In the genomic region with DNA sequence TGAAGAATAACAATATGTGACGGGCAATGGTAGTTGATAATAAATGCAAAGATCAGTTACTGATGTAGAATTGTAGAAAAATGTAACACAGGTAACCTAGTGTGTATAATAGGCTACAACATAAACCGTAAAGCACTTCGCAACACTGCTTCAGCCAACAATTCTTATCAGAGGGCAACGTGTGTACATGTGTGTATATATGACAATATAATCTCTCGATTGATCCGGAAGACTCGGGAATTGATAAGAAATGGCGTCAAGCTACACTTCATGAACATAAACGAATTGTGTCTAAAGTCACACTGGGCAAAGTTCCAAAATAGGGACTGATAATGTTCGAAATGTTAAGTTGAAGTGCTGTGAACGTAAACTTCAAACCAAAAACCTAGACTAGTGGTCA, we compare ENCODE assay signal across 1 worm cellular context.
A peak's percentile ranks its signal among the peaks of the same experiment; 100 is the strongest.
TF ChIP-seq lines count a peak whose summit lies in the region.

No protein-coding gene starts in this region.

TF ChIP-seq in whole organism, L4 larva, 104 proteins besides CTCF, POLR2A, EP300 and RAD21 (continued from another document):
- TF ChIP-seq daf-16 (GFP tag; optimal IDR thresholded peaks at IDR 0.05; lab: Kevin White, UChicago) (no peak), daf-16 (tag; optimal IDR thresholded peaks at IDR 0.05; lab: Kevin White, UChicago) (peak; percentile 93), unc-39 (tag; optimal IDR thresholded peaks at IDR 0.05; lab: Kevin White, UChicago) (no peak), F44E2.7 (GFP tag; IDR thresholded peaks at IDR 0.05; lab: Robert Waterston, UW) (no peak), nhr-111 (GFP tag; optimal IDR thresholded peaks at IDR 0.05; lab: Kevin White, UChicago) (no peak), nhr-48 (tag; optimal IDR thresholded peaks at IDR 0.05; lab: Kevin White, UChicago) (peak; percentile 9), spr-3 (GFP tag; optimal IDR thresholded peaks at IDR 0.05; lab: Kevin White, UChicago) (no peak), lim-7 (GFP tag; IDR thresholded peaks at IDR 0.05; lab: Robert Waterston, UW) (no peak), lin-13 (GFP tag; optimal IDR thresholded peaks at IDR 0.05; lab: Kevin White, UChicago) (no peak), dve-1 (tag; optimal IDR thresholded peaks at IDR 0.05; lab: Kevin White, UChicago; ENCODE audit: insufficient read depth) (peak; percentile 81), nhr-237 (tag; optimal IDR thresholded peaks at IDR 0.05; lab: Kevin White, UChicago) (no peak), F26F4.8 (GFP tag; conservative IDR thresholded peaks at IDR 0.05; lab: Robert Waterston, UW) (no peak), hlh-11 (tag; optimal IDR thresholded peaks at IDR 0.05; lab: Kevin White, UChicago) (peak; percentile 62), rbr-2 (tag; optimal IDR thresholded peaks at IDR 0.05; lab: Kevin White, UChicago) (no peak), unc-62 (GFP tag; optimal IDR thresholded peaks at IDR 0.05 in 1 of 2; lab: Kevin White, UChicago) (no peak), unc-62 (tag; optimal IDR thresholded peaks at IDR 0.05; lab: Kevin White, UChicago) (no peak), T26A8.4 (GFP tag; IDR thresholded peaks at IDR 0.05; lab: Robert Waterston, UW) (no peak), nhr-6 (tag; optimal IDR thresholded peaks at IDR 0.05; lab: Kevin White, UChicago) (no peak), pha-4 (GFP tag; IDR thresholded peaks at IDR 0.05; lab: Robert Waterston, UW) (no peak; the same call in 1 of the 2 replicates), pha-4 (tag; optimal IDR thresholded peaks at IDR 0.05; lab: Kevin White, UChicago) (no peak), daf-19 (GFP tag; conservative IDR thresholded peaks at IDR 0.05; lab: Robert Waterston, UW) (no peak), ama-1 (optimal IDR thresholded peaks at IDR 0.05; lab: Kevin White, UChicago) (no peak), D1046.2 (GFP tag; IDR thresholded peaks at IDR 0.05; lab: Robert Waterston, UW) (no peak), jun-1 (tag; optimal IDR thresholded peaks at IDR 0.05; lab: Kevin White, UChicago) (no peak), sdz-12 (GFP tag; optimal IDR thresholded peaks at IDR 0.05; lab: Kevin White, UChicago) (no peak), ZK546.5 (tag; optimal IDR thresholded peaks at IDR 0.05; lab: Kevin White, UChicago) (no peak), skn-1 (tag; optimal IDR thresholded peaks at IDR 0.05; lab: Kevin White, UChicago) (no peak), dmd-6 (GFP tag; IDR thresholded peaks at IDR 0.05; lab: Robert Waterston, UW) (peak; percentile 90), nhr-10 (tag; optimal IDR thresholded peaks at IDR 0.05; lab: Kevin White, UChicago) (no peak), pqm-1 (tag; optimal IDR thresholded peaks at IDR 0.05; lab: Kevin White, UChicago) (peak; percentile 85), nhr-11 (tag; optimal IDR thresholded peaks at IDR 0.05; lab: Kevin White, UChicago) (no peak), nhr-42 (GFP tag; IDR thresholded peaks at IDR 0.05; lab: Robert Waterston, UW) (no peak), duxl-1 (tag; optimal IDR thresholded peaks at IDR 0.05; lab: Kevin White, UChicago; ENCODE audit: poor library complexity) (no peak), egl-27 (tag; optimal IDR thresholded peaks at IDR 0.05; lab: Kevin White, UChicago) (no peak), mes-2 (tag; optimal IDR thresholded peaks at IDR 0.05; lab: Kevin White, UChicago; ENCODE audit: poor library complexity, severe bottlenecking) (peak; percentile 16), spr-1 (tag; optimal IDR thresholded peaks at IDR 0.05; lab: Kevin White, UChicago) (no peak), egl-43 (GFP tag; IDR thresholded peaks at IDR 0.05; lab: Robert Waterston, UW) (no peak), ZK337.2 (GFP tag; IDR thresholded peaks at IDR 0.05; lab: Robert Waterston, UW) (no peak), fos-1 (tag; optimal IDR thresholded peaks at IDR 0.05; lab: Kevin White, UChicago) (no peak), F10B5.3 (tag; optimal IDR thresholded peaks at IDR 0.05; lab: Kevin White, UChicago) (no peak), cey-2 (tag; optimal IDR thresholded peaks at IDR 0.05; lab: Kevin White, UChicago; ENCODE audit: borderline replicate concordance, insufficient read depth) (no peak), fkh-10 (GFP tag; optimal IDR thresholded peaks at IDR 0.05; lab: Kevin White, UChicago) (no peak), aly-2 (tag; optimal IDR thresholded peaks at IDR 0.05; lab: Kevin White, UChicago) (no peak), attf-4 (tag; optimal IDR thresholded peaks at IDR 0.05; lab: Kevin White, UChicago) (no peak), ztf-11 (tag; optimal IDR thresholded peaks at IDR 0.05; lab: Kevin White, UChicago) (no peak), dmd-8 (GFP tag; IDR thresholded peaks at IDR 0.05; lab: Robert Waterston, UW) (no peak), hlh-30 (tag; optimal IDR thresholded peaks at IDR 0.05; lab: Kevin White, UChicago; ENCODE audit: insufficient read depth) (peak; percentile 10), lsy-2 (tag; optimal IDR thresholded peaks at IDR 0.05; lab: Kevin White, UChicago) (no peak), zip-2 (tag; optimal IDR thresholded peaks at IDR 0.05; lab: Kevin White, UChicago) (no peak), vab-7 (GFP tag; IDR thresholded peaks at IDR 0.05; lab: Robert Waterston, UW) (no peak), ceh-32 (tag; optimal IDR thresholded peaks at IDR 0.05; lab: Kevin White, UChicago; ENCODE audit: poor library complexity) (no peak), tag-97 (GFP tag; IDR thresholded peaks at IDR 0.05; lab: Robert Waterston, UW) (no peak), lin-15B (tag; optimal IDR thresholded peaks at IDR 0.05; lab: Kevin White, UChicago) (no peak), lin-1 (GFP tag; IDR thresholded peaks at IDR 0.05; lab: Robert Waterston, UW) (peak; percentile 76; the same call in 1 of the 2 replicates), mep-1 (tag; optimal IDR thresholded peaks at IDR 0.05; lab: Kevin White, UChicago) (no peak), ces-1 (GFP tag; optimal IDR thresholded peaks at IDR 0.05; lab: Kevin White, UChicago) (no peak), nhr-77 (tag; optimal IDR thresholded peaks at IDR 0.05; lab: Kevin White, UChicago) (peak; percentile 13), Y105C5A.15 (GFP tag; IDR thresholded peaks at IDR 0.05; lab: Robert Waterston, UW) (no peak), ceh-44 (GFP tag; IDR thresholded peaks at IDR 0.05; lab: Robert Waterston, UW) (no peak), T20F7.1 (GFP tag; optimal IDR thresholded peaks at IDR 0.05; lab: Kevin White, UChicago) (no peak), daf-12 (tag; optimal IDR thresholded peaks at IDR 0.05; lab: Kevin White, UChicago) (no peak), zfp-2 (tag; optimal IDR thresholded peaks at IDR 0.05; lab: Kevin White, UChicago) (no peak), ceh-28 (tag; optimal IDR thresholded peaks at IDR 0.05; lab: Kevin White, UChicago) (no peak), ztf-7 (tag; optimal IDR thresholded peaks at IDR 0.05; lab: Kevin White, UChicago) (no peak), dpl-1 (GFP tag; optimal IDR thresholded peaks at IDR 0.05; lab: Kevin White, UChicago) (no peak), nhr-28 (tag; optimal IDR thresholded peaks at IDR 0.05; lab: Kevin White, UChicago) (peak; percentile 96), ctbp-1 (GFP tag; IDR thresholded peaks at IDR 0.05; lab: Robert Waterston, UW) (no peak), Y75B8A.6 (GFP tag; IDR thresholded peaks at IDR 0.05; lab: Robert Waterston, UW) (no peak), hif-1 (tag; optimal IDR thresholded peaks at IDR 0.05; lab: Kevin White, UChicago) (peak in 1 of 2 experiments; percentile 47), mxl-3 (GFP tag; optimal IDR thresholded peaks at IDR 0.05; lab: Kevin White, UChicago) (peak; percentile 26), R02D3.7 (tag; optimal IDR thresholded peaks at IDR 0.05; lab: Kevin White, UChicago) (no peak)
